Worm (Caenorhabditis elegans) whole organism, young adult: ENCODE measurements around the gene lsd-1.

Source experiments
- C17E4.6 ChIP-seq: fragments of 200-800 bp; sonication (Bioruptor generic); IDR thresholded peaks from 2 replicates; pipeline ENCODE4 v1.3.6; 2022; ENCODE audit warnings: missing genetic modification reagents, missing genetic modification characterization, missing compliant biosample characterization
- D2030.7 ChIP-seq: fragments of 200-800 bp; sonication (Bioruptor generic); IDR thresholded peaks from 2 replicates; pipeline ENCODE4 v1.3.6; 2022; ENCODE audit warnings: missing genetic modification reagents, missing genetic modification characterization, missing compliant biosample characterization
- F22D6.2 ChIP-seq: sonication (generic microtip); optimal IDR thresholded peaks from 2 replicates; lab custom pipeline; 2016; ENCODE audit warnings: mild to moderate bottlenecking, missing genetic modification characterization, missing compliant biosample characterization
- F52B5.7 ChIP-seq: sonication (generic microtip); optimal IDR thresholded peaks from 2 replicates; lab custom pipeline; 2016; ENCODE audit warnings: mild to moderate bottlenecking, missing genetic modification characterization, missing compliant biosample characterization
- F57A8.1 ChIP-seq: fragments of 200-800 bp; sonication (Bioruptor generic); optimal IDR thresholded peaks from 2 replicates; lab custom pipeline; 2018; ENCODE audit warnings: mild to moderate bottlenecking, missing genetic modification characterization, moderate library complexity, missing compliant biosample characterization
- K11D2.4 ChIP-seq: fragments of 200-800 bp; sonication (Bioruptor generic); IDR thresholded peaks from 2 replicates; pipeline ENCODE4 v1.3.6; 2022; ENCODE audit warnings: missing genetic modification reagents, missing genetic modification characterization, missing compliant biosample characterization
- ZK185.1 ChIP-seq: sonication (generic microtip); optimal IDR thresholded peaks from 2 replicates; lab custom pipeline; 2016; ENCODE audit warnings: mild to moderate bottlenecking, missing genetic modification characterization, missing compliant biosample characterization; ENCODE audit not compliant: poor library complexity, severe bottlenecking
- aptf-2 ChIP-seq: fragments of 200-800 bp; sonication (Bioruptor generic); conservative IDR thresholded peaks from 2 replicates; pipeline ENCODE4 v1.3.6; 2022; ENCODE audit warnings: missing genetic modification reagents, missing genetic modification characterization, missing compliant biosample characterization
- aptf-3 ChIP-seq: fragments of 200-800 bp; sonication (Bioruptor generic); IDR thresholded peaks from 2 replicates; pipeline ENCODE4 v1.3.6; 2022; ENCODE audit warnings: missing genetic modification characterization, missing compliant biosample characterization
- atf-7 ChIP-seq: sonication (generic microtip); optimal IDR thresholded peaks from 2 replicates; lab custom pipeline; 2017; ENCODE audit warnings: mild to moderate bottlenecking, missing genetic modification characterization, missing compliant biosample characterization
- attf-3 ChIP-seq: fragments of 200-800 bp; sonication (Bioruptor generic); conservative IDR thresholded peaks from 2 replicates; pipeline ENCODE4 v1.3.6; 2022; ENCODE audit warnings: missing genetic modification reagents, missing genetic modification characterization, missing compliant biosample characterization
- attf-6 ChIP-seq: fragments of 200-800 bp; sonication (Bioruptor generic); IDR thresholded peaks from 2 replicates; pipeline ENCODE4 v1.3.6; 2022; ENCODE audit warnings: missing genetic modification reagents, missing genetic modification characterization, missing compliant biosample characterization
- bed-1 ChIP-seq: fragments of 200-800 bp; sonication (Bioruptor generic); IDR thresholded peaks from 2 replicates; pipeline ENCODE4 v1.3.6; 2022; ENCODE audit warnings: missing genetic modification reagents, missing genetic modification characterization, missing compliant biosample characterization
- cebp-1 ChIP-seq, 2 experiments: fragments of 200-800 bp in 1 of 2; sonication (Bioruptor generic) in 1 of 2; sonication (generic microtip) in 1 of 2; IDR thresholded peaks in 1 of 2; optimal IDR thresholded peaks in 1 of 2; 2 replicates each; pipeline versions ENCODE4 v1.3.6 to Lab custom; 2017 to 2022; ENCODE audit warnings: missing compliant biosample characterization in 2 of 2, missing genetic modification characterization in 2 of 2, mild to moderate bottlenecking in 1 of 2, missing genetic modification reagents in 1 of 2, moderate library complexity in 1 of 2
- ceh-27 ChIP-seq: fragments of 200-800 bp; sonication (Bioruptor generic); optimal IDR thresholded peaks from 2 replicates; lab custom pipeline; 2018; ENCODE audit warnings: mild to moderate bottlenecking, missing genetic modification characterization, moderate library complexity, missing compliant biosample characterization
- ceh-58 ChIP-seq: fragments of 200-800 bp; sonication (Bioruptor generic); IDR thresholded peaks from 2 replicates; pipeline ENCODE4 v1.3.6; 2022; ENCODE audit warnings: missing genetic modification characterization, missing compliant biosample characterization
- dox-1 ChIP-seq: fragments of 200-800 bp; sonication (Bioruptor generic); IDR thresholded peaks from 2 replicates; pipeline ENCODE4 v1.3.6; 2022; ENCODE audit warnings: missing genetic modification reagents, missing genetic modification characterization, missing compliant biosample characterization
- dpl-1 ChIP-seq: fragments of 150-350 bp; optimal IDR thresholded peaks from 2 replicates; lab custom pipeline; 2014; ENCODE audit warnings: missing biosample characterization, missing genetic modification reagents, missing genetic modification characterization
- ekl-4 ChIP-seq: fragments of 200-800 bp; sonication (Bioruptor generic); IDR thresholded peaks from 2 replicates; pipeline ENCODE4 v1.3.6; 2022; ENCODE audit warnings: missing genetic modification reagents, missing genetic modification characterization, missing compliant biosample characterization
- him-1 ChIP-seq: sonication (generic microtip); optimal IDR thresholded peaks from 2 replicates; lab custom pipeline; 2016; ENCODE audit warnings: missing genotype, missing genetic modification reagents, missing genetic modification characterization, missing compliant biosample characterization
- hmg-1.2 ChIP-seq: fragments of 200-800 bp; sonication (Bioruptor generic); IDR thresholded peaks from 2 replicates; pipeline ENCODE4 v1.3.6; 2022; ENCODE audit warnings: missing genetic modification reagents, missing genetic modification characterization, missing compliant biosample characterization
- hrde-1 ChIP-seq: sonication (generic microtip); optimal IDR thresholded peaks from 2 replicates; lab custom pipeline; 2016; ENCODE audit warnings: missing genetic modification characterization, mild to moderate bottlenecking, missing compliant biosample characterization, moderate library complexity, missing genotype, missing genetic modification reagents, borderline replicate concordance
- lin-26 ChIP-seq: fragments of 200-800 bp; sonication (Bioruptor generic); IDR thresholded peaks from 2 replicates; pipeline ENCODE4 v1.3.6; 2022; ENCODE audit warnings: missing genetic modification reagents, missing genetic modification characterization, missing compliant biosample characterization
- lin-40 ChIP-seq: sonication (generic microtip); optimal IDR thresholded peaks from 2 replicates; lab custom pipeline; 2016; ENCODE audit warnings: missing genetic modification characterization, mild to moderate bottlenecking, missing compliant biosample characterization, missing genotype, missing genetic modification reagents
- lsl-1 ChIP-seq: fragments of 200-800 bp; sonication (Bioruptor generic); optimal IDR thresholded peaks from 2 replicates; lab custom pipeline; 2018; ENCODE audit warnings: mild to moderate bottlenecking, missing genetic modification characterization, moderate library complexity, missing compliant biosample characterization
- madf-8 ChIP-seq: fragments of 200-800 bp; sonication (Bioruptor generic); conservative IDR thresholded peaks from 2 replicates; pipeline ENCODE4 v1.3.6; 2022; ENCODE audit warnings: missing genetic modification reagents, missing genetic modification characterization, missing compliant biosample characterization
- mel-28 ChIP-seq: sonication (generic microtip); optimal IDR thresholded peaks from 2 replicates; lab custom pipeline; 2016; ENCODE audit warnings: borderline replicate concordance, mild to moderate bottlenecking, missing genetic modification characterization, missing compliant biosample characterization
- mxl-1 ChIP-seq: sonication (generic microtip); optimal IDR thresholded peaks from 2 replicates; lab custom pipeline; 2016; ENCODE audit warnings: missing genetic modification characterization, missing compliant biosample characterization
- nfya-2 ChIP-seq: fragments of 200-800 bp; sonication (Bioruptor generic); IDR thresholded peaks from 2 replicates; pipeline ENCODE4 v1.3.6; 2022; ENCODE audit warnings: missing genetic modification reagents, missing genetic modification characterization, missing compliant biosample characterization
- nhr-120 ChIP-seq: fragments of 200-800 bp; sonication (Bioruptor generic); IDR thresholded peaks from 2 replicates; pipeline ENCODE4 v1.3.6; 2022; ENCODE audit warnings: missing genetic modification characterization, missing compliant biosample characterization
- nhr-80 ChIP-seq: sonication (generic microtip); optimal IDR thresholded peaks from 2 replicates; lab custom pipeline; 2016; ENCODE audit warnings: missing genetic modification characterization, missing compliant biosample characterization
- pha-4 ChIP-seq: fragments of 150-350 bp; sonication (generic microtip); optimal IDR thresholded peaks from 2 replicates; lab custom pipeline; 2014; ENCODE audit warnings: missing biosample characterization, missing genetic modification reagents, missing genetic modification characterization
- rcor-1 ChIP-seq: fragments of 200-800 bp; sonication (Bioruptor generic); IDR thresholded peaks from 2 replicates; pipeline ENCODE4 v1.3.6; 2022; ENCODE audit warnings: missing genetic modification reagents, missing genetic modification characterization, missing compliant biosample characterization
- sdz-38 ChIP-seq: sonication (generic microtip); optimal IDR thresholded peaks from 2 replicates; lab custom pipeline; 2016; ENCODE audit warnings: missing genotype, missing genetic modification characterization, missing compliant biosample characterization
- sea-2 ChIP-seq: fragments of 200-800 bp; sonication (Bioruptor generic); IDR thresholded peaks from 2 replicates; pipeline ENCODE4 v1.3.6; 2022; ENCODE audit warnings: missing genetic modification characterization, missing compliant biosample characterization
- tlf-1 ChIP-seq: fragments of 200-800 bp; sonication (Bioruptor generic); optimal IDR thresholded peaks from 2 replicates; lab custom pipeline; 2018; ENCODE audit warnings: mild to moderate bottlenecking, missing genetic modification characterization, missing compliant biosample characterization
- xnd-1 ChIP-seq: sonication (generic microtip); optimal IDR thresholded peaks from 2 replicates; lab custom pipeline; 2016; ENCODE audit warnings: missing genotype, missing genetic modification reagents, missing genetic modification characterization, missing compliant biosample characterization
- zim-3 ChIP-seq: sonication (generic microtip); optimal IDR thresholded peaks from 2 replicates; lab custom pipeline; 2017; ENCODE audit warnings: mild to moderate bottlenecking, missing genetic modification characterization, moderate library complexity, missing compliant biosample characterization
- ztf-28 ChIP-seq: fragments of 200-800 bp; sonication (Bioruptor generic); IDR thresholded peaks from 2 replicates; pipeline ENCODE4 v1.3.6; 2022; ENCODE audit warnings: missing genetic modification reagents, missing genetic modification characterization, missing compliant biosample characterization

The lsd-1 gene

DNA sequence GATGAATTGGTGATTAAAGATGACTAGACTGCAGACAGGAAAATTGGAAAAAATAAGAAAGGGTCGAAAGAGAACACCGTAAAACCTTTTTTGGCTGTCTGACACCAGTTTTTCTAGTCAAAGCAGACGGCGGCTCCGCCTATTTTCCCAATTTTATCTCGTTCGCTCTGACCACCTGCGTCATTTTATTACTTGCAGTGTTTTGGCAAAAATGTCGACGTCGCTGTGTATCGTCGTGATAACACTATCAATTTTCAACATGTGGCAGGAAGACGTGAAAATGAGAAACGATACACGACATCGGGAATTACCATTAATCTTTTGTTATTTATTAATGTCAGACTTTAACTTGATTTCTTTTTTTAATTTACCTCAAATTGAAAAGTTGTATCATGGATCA, 38.6 kb upstream of the lsd-1 start, which contains the start of gene Y62H9A.15:
Gene Y62H9A.15 (minus strand): TSS at position 100 of the 400 bp plus-strand sequence.
- TF ChIP-seq nhr-80 = peak; percentile 15
- no peak for TF ChIP-seq F52B5.7 (tag; lab: Kevin White, UChicago)
- no peak for TF ChIP-seq aptf-2 (GFP tag; lab: Robert Waterston, UW)

DNA sequence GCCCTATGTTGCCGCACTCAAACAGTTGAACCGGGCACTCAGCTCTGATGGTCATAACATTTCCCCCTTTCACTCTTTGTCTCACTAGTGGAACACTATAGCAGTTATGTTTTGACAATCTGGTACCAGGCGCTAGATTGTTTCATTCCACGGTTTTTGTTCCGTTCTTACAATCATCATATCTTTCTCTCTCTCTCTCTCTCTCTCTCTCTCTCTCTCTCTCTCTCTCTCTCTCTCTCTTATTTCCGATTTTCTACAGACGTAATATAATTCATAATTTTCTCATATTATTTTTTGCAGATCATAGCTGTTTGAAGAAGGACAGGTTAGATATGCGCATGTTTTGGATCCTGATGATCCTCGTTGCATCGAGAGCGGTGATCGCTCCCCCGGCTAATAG, 34.8 kb upstream of the lsd-1 start, which contains the start of gene Y62H9A.12:
Gene Y62H9A.12 (plus strand): TSS at position 301 of the 400 bp plus-strand sequence.
- TF ChIP-seq lin-40 = no peak
- TF ChIP-seq ceh-58 (GFP tag; lab: Robert Waterston, UW) = no peak
- TF ChIP-seq attf-6 = no peak
- TF ChIP-seq aptf-3 = no peak
- no peak for TF ChIP-seq lin-26

ce11 chrX:11916705-11917104, 31.9 kb upstream of the lsd-1 start, which contains the start of gene Y62H9A.13:
TSS of gene Y62H9A.13 (plus strand) at chrX:11917005.
- TF ChIP-seq pha-4 (tag; lab: Kevin White, UChicago) (no peak), mel-28 (no peak), dox-1 (GFP tag; lab: Robert Waterston, UW) (no peak), rcor-1 (GFP tag; lab: Robert Waterston, UW) (no peak), sea-2 (GFP tag; lab: Robert Waterston, UW) (no peak), madf-8 (GFP tag; lab: Robert Waterston, UW) (no peak), hrde-1 (tag; lab: Kevin White, UChicago) (no peak), lsl-1 (GFP tag; lab: Kevin White, UChicago) (no peak), K11D2.4 (GFP tag; lab: Robert Waterston, UW) (no peak), him-1 (tag; lab: Kevin White, UChicago) (no peak), attf-3 (GFP tag; lab: Robert Waterston, UW) (no peak), aptf-3 (no peak), tlf-1 (GFP tag; lab: Kevin White, UChicago) (no peak), ZK185.1 (tag; lab: Kevin White, UChicago) (no peak), hmg-1.2 (GFP tag; lab: Robert Waterston, UW) (no peak), mxl-1 (tag; lab: Kevin White, UChicago) (no peak)

DNA sequence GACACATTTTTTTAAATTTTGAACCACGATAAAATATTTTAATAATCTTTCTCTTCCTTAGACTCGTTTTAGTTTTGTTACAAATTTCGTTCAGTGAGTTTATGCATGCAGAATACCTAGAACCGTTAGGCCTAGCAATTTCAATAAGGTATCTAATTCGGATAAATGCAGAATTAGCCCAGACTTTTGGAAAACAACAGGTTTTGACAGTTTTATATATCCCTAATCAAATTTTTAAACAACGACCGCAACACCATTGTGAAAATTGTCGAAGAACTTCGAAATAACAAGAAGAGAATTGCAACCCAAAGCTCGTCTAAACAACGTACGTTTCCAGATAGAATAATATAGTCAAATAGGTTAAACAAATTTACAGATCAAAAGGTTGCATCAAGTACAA, 30.6 kb upstream of the lsd-1 start, which contains the start of gene Y62H9A.16:
Gene Y62H9A.16 (plus strand): TSS at position 301 of the 400 bp plus-strand sequence.
- no peak for TF ChIP-seq nfya-2 (GFP tag; lab: Robert Waterston, UW)
- no peak for TF ChIP-seq zim-3 (tag; lab: Kevin White, UChicago)
- TF ChIP-seq F57A8.1 (GFP tag; lab: Kevin White, UChicago) = no peak
- TF ChIP-seq nhr-120 (GFP tag; lab: Robert Waterston, UW) = no peak
- TF ChIP-seq cebp-1 (GFP tag; IDR thresholded peaks at IDR 0.05; lab: Robert Waterston, UW) = no peak
- TF ChIP-seq cebp-1 (tag; optimal IDR thresholded peaks at IDR 0.05; lab: Kevin White, UChicago) = no peak
- TF ChIP-seq attf-6 = no peak
- no peak for TF ChIP-seq D2030.7 (GFP tag; lab: Robert Waterston, UW)
- no peak for TF ChIP-seq sdz-38 (tag; lab: Kevin White, UChicago)
- TF ChIP-seq attf-3 (GFP tag; lab: Robert Waterston, UW) = no peak
- TF ChIP-seq dpl-1 (GFP tag; lab: Kevin White, UChicago) = no peak
- no peak for TF ChIP-seq atf-7 (tag; lab: Kevin White, UChicago)
- no peak for TF ChIP-seq ceh-27 (GFP tag; lab: Kevin White, UChicago)
- TF ChIP-seq xnd-1 = no peak
- TF ChIP-seq bed-1 = no peak
- TF ChIP-seq ztf-28 = no peak
- no peak for TF ChIP-seq ekl-4 (GFP tag; lab: Robert Waterston, UW)
- TF ChIP-seq F22D6.2 = no peak
- no peak for TF ChIP-seq C17E4.6 (GFP tag; lab: Robert Waterston, UW)
